Worm (Caenorhabditis elegans) whole organism, late embryonic: ENCODE results near the gene abu-4.
A peak's percentile ranks its signal among the peaks of the same experiment; 100 is the strongest.

ENCODE experiments used
- K02D7.2 ChIP-seq: sonication (generic microtip); optimal IDR thresholded peaks from 2 replicates; lab custom pipeline; 2017; ENCODE audit warnings: mild to moderate bottlenecking, missing genetic modification characterization, missing compliant biosample characterization
- K09A11.1 ChIP-seq: sonication (generic microtip); optimal IDR thresholded peaks from 2 replicates; lab custom pipeline; 2017; ENCODE audit warnings: antibody characterized with exemption, mild to moderate bottlenecking, missing genetic modification characterization, missing compliant biosample characterization; ENCODE audit not compliant: insufficient read depth
- Y22D7AL.16 ChIP-seq: sonication (generic microtip); optimal IDR thresholded peaks from 2 replicates; lab custom pipeline; 2016; ENCODE audit warnings: missing genetic modification characterization, missing compliant biosample characterization
- ahr-1 ChIP-seq: sonication (generic microtip); optimal IDR thresholded peaks from 2 replicates; lab custom pipeline; 2016; ENCODE audit warnings: missing genetic modification characterization, missing compliant biosample characterization
- ama-1 ChIP-seq: fragments of 150-350 bp; optimal IDR thresholded peaks from 2 replicates; lab custom pipeline; 2014
- ceh-2 ChIP-seq: sonication (generic microtip); optimal IDR thresholded peaks from 2 replicates; lab custom pipeline; 2016; ENCODE audit warnings: missing genotype, missing genetic modification characterization, missing compliant biosample characterization
- ceh-22 ChIP-seq: sonication (generic microtip); optimal IDR thresholded peaks from 2 replicates; lab custom pipeline; 2017; ENCODE audit warnings: missing biosample characterization, missing genetic modification characterization
- ceh-24 ChIP-seq: sonication (generic microtip); optimal IDR thresholded peaks from 2 replicates; lab custom pipeline; 2016; ENCODE audit warnings: mild to moderate bottlenecking, missing genetic modification characterization, missing compliant biosample characterization
- ceh-31 ChIP-seq: sonication (generic microtip); optimal IDR thresholded peaks from 2 replicates; lab custom pipeline; 2016; ENCODE audit warnings: missing genetic modification characterization, missing compliant biosample characterization
- ceh-34 ChIP-seq: sonication (generic microtip); optimal IDR thresholded peaks from 2 replicates; lab custom pipeline; 2016; ENCODE audit warnings: mild to moderate bottlenecking, missing genetic modification characterization, missing compliant biosample characterization
- ceh-45 ChIP-seq: fragments of 200-800 bp; sonication (Bioruptor generic); IDR thresholded peaks from 2 replicates; pipeline ENCODE4 v1.3.6; 2022; ENCODE audit warnings: missing genetic modification reagents, missing genetic modification characterization, missing compliant biosample characterization
- ceh-48 ChIP-seq: sonication (generic microtip); optimal IDR thresholded peaks from 2 replicates; lab custom pipeline; 2016; ENCODE audit warnings: missing genetic modification characterization, inconsistent platforms, missing compliant biosample characterization
- ceh-6 ChIP-seq: fragments of 200-800 bp; sonication (Bioruptor generic); optimal IDR thresholded peaks from 2 replicates; lab custom pipeline; 2018; ENCODE audit warnings: mild to moderate bottlenecking, missing genetic modification characterization, missing compliant biosample characterization
- ceh-9 ChIP-seq: sonication (generic microtip); optimal IDR thresholded peaks from 2 replicates; lab custom pipeline; 2016; ENCODE audit warnings: mild to moderate bottlenecking, missing genetic modification characterization, inconsistent platforms, missing compliant biosample characterization
- dmd-4 ChIP-seq: sonication (generic microtip); optimal IDR thresholded peaks from 2 replicates; lab custom pipeline; 2016; ENCODE audit warnings: borderline replicate concordance, missing genetic modification characterization, missing compliant biosample characterization
- dve-1 ChIP-seq: sonication (generic microtip); optimal IDR thresholded peaks from 2 replicates; lab custom pipeline; 2017; ENCODE audit warnings: antibody characterized with exemption, mild to moderate bottlenecking, missing genetic modification characterization, missing compliant biosample characterization
- ets-4 ChIP-seq: sonication (generic microtip); optimal IDR thresholded peaks from 2 replicates; lab custom pipeline; 2016; ENCODE audit warnings: missing genetic modification characterization, missing compliant biosample characterization
- fax-1 ChIP-seq: sonication (generic microtip); optimal IDR thresholded peaks from 2 replicates; lab custom pipeline; 2016; ENCODE audit warnings: missing genotype, missing genetic modification characterization, missing compliant biosample characterization
- fkh-10 ChIP-seq: fragments of 150-350 bp; optimal IDR thresholded peaks from 2 replicates; lab custom pipeline; 2014; ENCODE audit warnings: missing biosample characterization, missing genetic modification reagents, missing genetic modification characterization
- hlh-15 ChIP-seq: sonication (generic microtip); optimal IDR thresholded peaks from 2 replicates; lab custom pipeline; 2016; ENCODE audit warnings: missing genetic modification characterization, missing compliant biosample characterization
- hlh-30 ChIP-seq: sonication (generic microtip); optimal IDR thresholded peaks from 2 replicates; lab custom pipeline; 2017; ENCODE audit warnings: antibody characterized with exemption, missing genetic modification characterization, missing compliant biosample characterization; ENCODE audit not compliant: insufficient read depth
- hlh-6 ChIP-seq: sonication (generic microtip); optimal IDR thresholded peaks from 2 replicates; lab custom pipeline; 2016; ENCODE audit warnings: missing genotype, missing genetic modification characterization, missing compliant biosample characterization
- hlh-8 ChIP-seq: sonication (generic microtip); optimal IDR thresholded peaks from 2 replicates; lab custom pipeline; 2016; ENCODE audit warnings: missing genotype, missing genetic modification characterization, missing compliant biosample characterization
- lin-11 ChIP-seq: fragments of 200-800 bp; sonication (Bioruptor generic); optimal IDR thresholded peaks from 2 replicates; lab custom pipeline; 2018; ENCODE audit warnings: mild to moderate bottlenecking, missing genetic modification characterization, missing compliant biosample characterization
- mec-3 ChIP-seq: sonication (generic microtip); optimal IDR thresholded peaks from 2 replicates; lab custom pipeline; 2016; ENCODE audit warnings: borderline replicate concordance, missing genetic modification characterization, missing compliant biosample characterization
- nfya-1 ChIP-seq: sonication (generic microtip); optimal IDR thresholded peaks from 2 replicates; lab custom pipeline; 2017; ENCODE audit warnings: missing genetic modification characterization, mild to moderate bottlenecking, missing compliant biosample characterization, antibody characterized with exemption, moderate library complexity
- pag-3 ChIP-seq: sonication (generic microtip); optimal IDR thresholded peaks from 2 replicates; lab custom pipeline; 2016; ENCODE audit warnings: missing compliant biosample characterization, missing genetic modification characterization, borderline replicate concordance
- pha-2 ChIP-seq: sonication (generic microtip); optimal IDR thresholded peaks from 2 replicates; lab custom pipeline; 2017; ENCODE audit warnings: mild to moderate bottlenecking, missing genetic modification characterization, missing compliant biosample characterization
- sdc-2 ChIP-seq: sonication (generic microtip); optimal IDR thresholded peaks from 2 replicates; lab custom pipeline; 2016; ENCODE audit warnings: missing genotype, missing genetic modification characterization, missing compliant biosample characterization
- sox-2 ChIP-seq: fragments of 200-800 bp; sonication (Bioruptor generic); IDR thresholded peaks from 2 replicates; pipeline ENCODE4 v1.3.6; 2022; ENCODE audit warnings: missing genetic modification reagents, missing genetic modification characterization, missing compliant biosample characterization
- sox-4 ChIP-seq: sonication (generic microtip); optimal IDR thresholded peaks from 2 replicates; lab custom pipeline; 2017; ENCODE audit warnings: mild to moderate bottlenecking, missing genetic modification characterization, inconsistent platforms, missing compliant biosample characterization
- tbx-7 ChIP-seq: sonication (generic microtip); optimal IDR thresholded peaks from 2 replicates; lab custom pipeline; 2016; ENCODE audit warnings: missing genotype, missing genetic modification characterization, missing compliant biosample characterization
- unc-42 ChIP-seq: sonication (generic microtip); optimal IDR thresholded peaks from 2 replicates; lab custom pipeline; 2016; ENCODE audit warnings: missing genotype, missing genetic modification characterization, missing compliant biosample characterization
- unc-55 ChIP-seq: sonication (generic microtip); optimal IDR thresholded peaks from 2 replicates; lab custom pipeline; 2017; ENCODE audit warnings: missing biosample characterization, missing genetic modification reagents, missing genetic modification characterization
- zip-5 ChIP-seq: sonication (generic microtip); optimal IDR thresholded peaks from 2 replicates; lab custom pipeline; 2016; ENCODE audit warnings: missing genetic modification characterization, missing compliant biosample characterization
- ztf-16 ChIP-seq: sonication (generic microtip); optimal IDR thresholded peaks from 2 replicates; lab custom pipeline; 2017; ENCODE audit warnings: missing genetic modification characterization, missing compliant biosample characterization

Gene abu-4

DNA sequence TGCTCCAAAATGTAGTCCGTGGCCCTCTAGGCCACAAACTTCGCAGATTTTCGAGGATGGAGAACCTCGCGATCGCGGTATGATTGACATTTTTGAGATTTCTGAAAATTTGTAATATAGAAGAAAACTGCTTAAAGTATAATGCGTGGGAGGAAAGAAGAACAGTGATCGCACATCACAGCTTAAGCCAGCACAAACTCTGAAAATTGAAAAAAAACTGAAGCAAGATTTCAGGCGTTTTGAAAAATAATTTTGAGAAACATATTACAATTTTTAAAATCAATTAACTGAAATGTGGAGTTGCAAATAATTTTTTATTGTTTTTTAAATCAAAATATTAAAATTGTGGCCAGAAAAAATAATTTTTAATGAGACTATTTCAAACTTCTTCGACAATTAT, 7.7 kb upstream of the abu-4 start, which contains the start of gene nhr-275:
Gene nhr-275, minus strand, starts transcription at position 101 of the 400 bp plus-strand sequence.
- TF ChIP-seq K09A11.1 (tag; lab: Kevin White, UChicago) (no peak), sdc-2 (no peak), hlh-15 (tag; lab: Kevin White, UChicago) (no peak)

DNA sequence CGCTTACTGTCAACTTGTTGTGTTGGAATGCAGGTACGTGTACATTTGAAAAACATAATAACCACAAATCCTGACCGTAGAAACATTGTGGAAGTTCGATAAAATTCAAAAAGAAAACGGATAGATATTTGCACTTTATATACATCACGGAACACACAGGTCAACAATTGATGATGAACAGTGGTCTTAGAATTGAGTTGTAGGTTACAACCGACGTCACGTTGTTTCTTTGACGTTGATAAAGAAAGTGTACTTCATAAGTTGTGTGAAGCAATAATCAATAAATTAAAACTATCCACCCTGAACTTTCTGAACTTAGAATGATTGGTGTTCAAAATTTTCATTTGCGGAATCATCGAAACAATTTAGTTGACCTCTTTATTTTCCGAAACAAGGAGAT, 2.9 kb upstream of the abu-4 start, which contains the start of gene Y5H2A.1:
Gene Y5H2A.1, minus strand, starts transcription at position 101 of the 400 bp plus-strand sequence.
- TF ChIP-seq ceh-22 (tag; lab: Kevin White, UChicago), result no peak
- no peak for TF ChIP-seq sox-4 (tag; lab: Kevin White, UChicago)
- no peak for TF ChIP-seq ama-1 (lab: Kevin White, UChicago)
- TF ChIP-seq ztf-16, result no peak
- TF ChIP-seq dmd-4 (tag; lab: Kevin White, UChicago), result no peak
- TF ChIP-seq zip-5 (tag; lab: Kevin White, UChicago), result no peak
- no peak for TF ChIP-seq tbx-7 (tag; lab: Kevin White, UChicago)

DNA sequence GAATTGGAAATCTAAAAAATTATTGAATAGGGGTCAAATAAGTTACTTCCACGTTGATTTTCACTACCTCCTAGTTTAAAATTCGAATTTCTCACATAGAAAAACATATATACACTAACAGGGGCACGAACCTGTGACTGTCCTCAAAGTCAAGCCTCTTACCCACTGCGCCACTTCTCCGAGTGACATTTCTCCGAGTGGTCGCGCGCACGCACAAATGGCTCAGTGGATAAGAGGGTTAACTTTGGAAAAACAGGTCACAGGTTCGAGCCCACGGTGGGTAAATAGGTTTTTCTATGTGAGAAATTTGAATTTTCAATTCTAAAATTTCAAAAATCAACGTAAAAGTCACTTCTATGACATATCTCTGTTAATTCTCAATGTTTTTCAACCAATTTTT, 2.6 kb downstream of the abu-4 start:
- TF ChIP-seq lin-11 (tag; lab: Kevin White, UChicago) (no peak), ets-4 (tag; lab: Kevin White, UChicago) (no peak), sdc-2 (no peak), ceh-9 (tag; lab: Kevin White, UChicago) (no peak), fax-1 (tag; lab: Kevin White, UChicago) (no peak), hlh-6 (tag; lab: Kevin White, UChicago) (no peak), unc-55 (GFP tag; lab: Kevin White, UChicago) (no peak), Y22D7AL.16 (no peak), mec-3 (no peak), fkh-10 (GFP tag; lab: Kevin White, UChicago) (no peak), dve-1 (tag; lab: Kevin White, UChicago) (no peak), hlh-8 (tag; lab: Kevin White, UChicago) (no peak), ceh-6 (GFP tag; lab: Kevin White, UChicago) (no peak), ahr-1 (tag; lab: Kevin White, UChicago) (no peak), sox-2 (GFP tag; lab: Robert Waterston, UW) (no peak), K09A11.1 (tag; lab: Kevin White, UChicago) (no peak), ceh-48 (tag; lab: Kevin White, UChicago) (no peak), unc-42 (no peak), ceh-45 (GFP tag; lab: Robert Waterston, UW) (no peak), ceh-24 (no peak)

DNA sequence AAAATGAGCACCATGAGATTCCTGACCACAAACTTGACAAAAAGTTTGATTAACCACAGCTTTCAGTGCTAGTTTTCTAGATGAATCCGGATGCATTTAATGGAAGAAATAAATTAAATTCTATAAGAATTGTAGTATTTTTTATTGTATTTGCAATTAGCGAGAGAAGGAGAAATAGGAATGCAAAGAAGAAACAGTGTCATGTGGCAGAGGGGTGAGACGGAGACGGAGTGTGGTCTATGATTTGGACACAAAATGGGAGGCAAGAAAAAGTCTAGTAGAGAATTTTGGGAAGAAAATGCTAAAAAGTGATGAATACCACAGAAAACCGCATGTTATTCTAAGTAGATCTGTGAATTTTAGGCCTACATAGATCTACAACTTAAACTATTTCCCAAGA, 3.4 kb downstream of the abu-4 start, which contains the start of gene nhr-59:
Gene nhr-59, minus strand, starts transcription at position 214 of the 400 bp plus-strand sequence.
- no peak for TF ChIP-seq ama-1 (lab: Kevin White, UChicago)
- peak; percentile 44 for TF ChIP-seq hlh-30 (tag; lab: Kevin White, UChicago)

DNA sequence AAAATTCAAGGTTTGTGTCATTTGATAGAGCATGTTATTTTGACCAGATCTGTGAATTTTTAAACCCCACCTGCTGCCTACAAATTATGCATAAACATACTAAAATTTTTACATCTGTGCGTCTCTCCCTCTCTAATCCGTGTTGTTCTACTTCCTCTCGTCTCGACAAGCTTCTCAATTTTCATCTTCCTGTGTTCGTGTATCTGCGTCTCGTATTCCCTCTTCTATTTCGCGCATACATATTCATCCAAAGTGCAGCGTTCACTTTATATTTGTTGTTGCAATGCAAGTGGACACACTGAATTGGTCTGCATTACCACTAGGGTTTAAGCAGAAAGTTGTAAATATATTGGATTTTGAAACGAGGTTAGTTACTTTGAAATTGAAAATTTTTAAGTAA, 3.9 kb downstream of the abu-4 start, which contains the start of gene fbxa-137:
Gene fbxa-137, plus strand, starts transcription at position 274 of the 400 bp plus-strand sequence.
- TF ChIP-seq pha-2 (tag; lab: Kevin White, UChicago) (peak; percentile 7), ceh-31 (tag; lab: Kevin White, UChicago) (peak; percentile 12), ceh-34 (tag; lab: Kevin White, UChicago) (peak; percentile 87), K02D7.2 (tag; lab: Kevin White, UChicago) (no peak), pag-3 (tag; lab: Kevin White, UChicago) (no peak), sdc-2 (no peak), ceh-2 (tag; lab: Kevin White, UChicago) (no peak), nfya-1 (tag; lab: Kevin White, UChicago) (peak; percentile 35)
- TF ChIP-seq, all 69 proteins: peak for 4
